Worm (Caenorhabditis elegans): ENCODE data around the gene mig-38.

ce11 chrIV:11643829-11644228 lies 49.8 kb downstream of the mig-38 start, which contains the start of gene prx-2:
- TF ChIP-seq dve-1 (tag; optimal IDR thresholded peaks at IDR 0.05), result no peak
- TF ChIP-seq fkh-10 (GFP tag; optimal IDR thresholded peaks at IDR 0.05), result no peak
- TF ChIP-seq sox-4 (tag; optimal IDR thresholded peaks at IDR 0.05), result no peak
- TF ChIP-seq pqm-1 (tag; optimal IDR thresholded peaks at IDR 0.05), result no peak
- no peak for TF ChIP-seq ceh-19 (GFP tag; optimal IDR thresholded peaks at IDR 0.05)
- TF ChIP-seq C38D4.7 (GFP tag; optimal IDR thresholded peaks at IDR 0.05), result no peak
- no peak for TF ChIP-seq hlh-13 (GFP tag; optimal IDR thresholded peaks at IDR 0.05)
- TF ChIP-seq fax-1 (tag; optimal IDR thresholded peaks at IDR 0.05), result no peak
